Worm (Caenorhabditis elegans) whole organism, L2 larva: ENCODE measurements around the gene glb-1.
A peak's percentile ranks its signal among the peaks of the same experiment; 100 is the strongest.

ENCODE experiments used
- C34F6.9 ChIP-seq: fragments of 150-350 bp; optimal IDR thresholded peaks from 2 replicates; lab custom pipeline; 2014; ENCODE audit warnings: missing biosample characterization, missing genetic modification characterization
- F13H6.1 ChIP-seq: sonication (generic microtip); optimal IDR thresholded peaks from 2 replicates; lab custom pipeline; 2016; ENCODE audit warnings: missing genetic modification characterization, missing compliant biosample characterization
- R02D3.7 ChIP-seq: fragments of 150-350 bp; optimal IDR thresholded peaks from 2 replicates; lab custom pipeline; 2014; ENCODE audit warnings: missing biosample characterization, missing genetic modification characterization
- Y55F3AM.14 ChIP-seq: fragments of 200-800 bp; sonication (Bioruptor generic); optimal IDR thresholded peaks from 2 replicates; lab custom pipeline; 2018; ENCODE audit warnings: mild to moderate bottlenecking, missing genetic modification characterization, missing compliant biosample characterization
- ZK546.5 ChIP-seq: sonication (generic microtip); optimal IDR thresholded peaks from 2 replicates; lab custom pipeline; 2017; ENCODE audit warnings: missing biosample characterization, missing genetic modification characterization
- alr-1 ChIP-seq: fragments of 150-350 bp; optimal IDR thresholded peaks from 2 replicates; lab custom pipeline; 2014; ENCODE audit warnings: missing biosample characterization, missing genetic modification characterization
- aly-2 ChIP-seq: fragments of 150-350 bp; optimal IDR thresholded peaks from 2 replicates; lab custom pipeline; 2014; ENCODE audit warnings: missing biosample characterization, missing genetic modification characterization
- ama-1 ChIP-seq: fragments of 150-350 bp; optimal IDR thresholded peaks from 2 replicates; lab custom pipeline; 2018; ENCODE audit warnings: inconsistent platforms
- blmp-1 ChIP-seq: sonication (generic microtip); optimal IDR thresholded peaks from 2 replicates; lab custom pipeline; 2017; ENCODE audit warnings: missing genetic modification characterization, mild to moderate bottlenecking, missing compliant biosample characterization, antibody characterized with exemption, moderate library complexity; ENCODE audit not compliant: insufficient read depth
- ceh-16 ChIP-seq: fragments of 150-350 bp; optimal IDR thresholded peaks from 2 replicates; lab custom pipeline; 2014; ENCODE audit warnings: missing biosample characterization, missing genetic modification characterization
- ceh-82 ChIP-seq: fragments of 150-350 bp; optimal IDR thresholded peaks from 2 replicates; lab custom pipeline; 2014; ENCODE audit warnings: missing biosample characterization, missing genetic modification characterization
- crh-2 ChIP-seq: sonication (generic microtip); optimal IDR thresholded peaks from 2 replicates; lab custom pipeline; 2017; ENCODE audit warnings: missing biosample characterization, missing genetic modification characterization
- dmd-4 ChIP-seq: sonication (generic microtip); optimal IDR thresholded peaks from 2 replicates; lab custom pipeline; 2017; ENCODE audit warnings: missing biosample characterization, missing genetic modification characterization
- egl-27 ChIP-seq: sonication (generic microtip); optimal IDR thresholded peaks from 3 replicates; lab custom pipeline; 2017; ENCODE audit warnings: missing biosample characterization, missing genetic modification reagents, missing genetic modification characterization
- elt-1 ChIP-seq: fragments of 150-350 bp; optimal IDR thresholded peaks from 2 replicates; lab custom pipeline; 2014; ENCODE audit warnings: missing biosample characterization, missing genetic modification characterization
- elt-3 ChIP-seq: sonication (generic microtip); optimal IDR thresholded peaks from 2 replicates; lab custom pipeline; 2017; ENCODE audit warnings: missing biosample characterization, missing genetic modification characterization
- fos-1 ChIP-seq: fragments of 150-350 bp; optimal IDR thresholded peaks from 2 replicates; lab custom pipeline; 2014; ENCODE audit warnings: missing biosample characterization, missing genetic modification characterization
- gmeb-1 ChIP-seq: fragments of 150-350 bp; optimal IDR thresholded peaks from 2 replicates; lab custom pipeline; 2014; ENCODE audit warnings: missing biosample characterization, missing genetic modification characterization
- lin-11 ChIP-seq: fragments of 150-350 bp; sonication (generic microtip); optimal IDR thresholded peaks from 2 replicates; lab custom pipeline; 2014; ENCODE audit warnings: missing biosample characterization, missing genetic modification characterization, inconsistent platforms, mixed read lengths
- lin-13 ChIP-seq: fragments of 150-350 bp; optimal IDR thresholded peaks from 2 replicates; lab custom pipeline; 2014; ENCODE audit warnings: missing biosample characterization, missing genetic modification reagents, missing genetic modification characterization
- lin-39 ChIP-seq: fragments of 150-350 bp; optimal IDR thresholded peaks from 2 replicates; lab custom pipeline; 2014; ENCODE audit warnings: missing biosample characterization, missing genetic modification reagents, missing genetic modification characterization
- lsy-2 ChIP-seq, 2 experiments: fragments of 150-350 bp in 1 of 2; sonication (generic microtip) in 1 of 2; optimal IDR thresholded peaks; 2 replicates each; lab custom pipeline; 2014 to 2017; ENCODE audit warnings: missing biosample characterization in 2 of 2, missing genetic modification characterization in 2 of 2
- mab-5 ChIP-seq: fragments of 150-350 bp; optimal IDR thresholded peaks from 2 replicates; lab custom pipeline; 2014; ENCODE audit warnings: missing biosample characterization, missing genetic modification characterization
- mbf-1 ChIP-seq: sonication (generic microtip); optimal IDR thresholded peaks from 2 replicates; lab custom pipeline; 2017; ENCODE audit warnings: missing biosample characterization, missing genetic modification characterization
- mdl-1 ChIP-seq, 2 experiments: fragments of 150-350 bp in 1 of 2; sonication (generic microtip) in 1 of 2; optimal IDR thresholded peaks; 2 replicates each; lab custom pipeline; 2017; ENCODE audit warnings: missing biosample characterization in 2 of 2, missing genetic modification characterization in 2 of 2
- nhr-10 ChIP-seq: sonication (generic microtip); optimal IDR thresholded peaks from 2 replicates; lab custom pipeline; 2017; ENCODE audit warnings: missing biosample characterization, missing genetic modification characterization
- nhr-11 ChIP-seq: fragments of 150-350 bp; optimal IDR thresholded peaks from 2 replicates; lab custom pipeline; 2014; ENCODE audit warnings: missing biosample characterization, missing genetic modification characterization
- nhr-12 ChIP-seq: fragments of 150-350 bp; optimal IDR thresholded peaks from 2 replicates; lab custom pipeline; 2014; ENCODE audit warnings: missing biosample characterization, missing genetic modification characterization
- nhr-129 ChIP-seq: fragments of 150-350 bp; optimal IDR thresholded peaks from 2 replicates; lab custom pipeline; 2014; ENCODE audit warnings: missing biosample characterization, missing genetic modification characterization
- nhr-21 ChIP-seq: fragments of 150-350 bp; optimal IDR thresholded peaks from 2 replicates; lab custom pipeline; 2014; ENCODE audit warnings: missing biosample characterization, missing genetic modification characterization
- nhr-23 ChIP-seq: fragments of 150-350 bp; optimal IDR thresholded peaks from 2 replicates; lab custom pipeline; 2014; ENCODE audit warnings: missing biosample characterization, missing genetic modification reagents, missing genetic modification characterization
- nhr-237 ChIP-seq: fragments of 150-350 bp; optimal IDR thresholded peaks from 2 replicates; lab custom pipeline; 2014; ENCODE audit warnings: missing biosample characterization, missing genetic modification characterization
- nhr-25 ChIP-seq: fragments of 150-350 bp; sonication (generic microtip); optimal IDR thresholded peaks from 3 replicates; lab custom pipeline; 2014; ENCODE audit warnings: missing biosample characterization, missing genetic modification characterization
- nhr-6 ChIP-seq: fragments of 150-350 bp; optimal IDR thresholded peaks from 2 replicates; lab custom pipeline; 2014; ENCODE audit warnings: missing biosample characterization, missing genetic modification characterization
- nhr-77 ChIP-seq: fragments of 150-350 bp; optimal IDR thresholded peaks from 2 replicates; lab custom pipeline; 2014; ENCODE audit warnings: missing biosample characterization, missing genetic modification characterization
- peb-1 ChIP-seq: fragments of 150-350 bp; optimal IDR thresholded peaks from 2 replicates; lab custom pipeline; 2014; ENCODE audit warnings: missing biosample characterization, missing genetic modification characterization
- sem-4 ChIP-seq: fragments of 150-350 bp; optimal IDR thresholded peaks from 2 replicates; lab custom pipeline; 2014; ENCODE audit warnings: missing biosample characterization, missing genetic modification reagents, missing genetic modification characterization
- skn-1 ChIP-seq: sonication (generic microtip); optimal IDR thresholded peaks from 2 replicates; lab custom pipeline; 2017; ENCODE audit warnings: missing biosample characterization, missing genetic modification characterization
- sma-3 ChIP-seq: sonication (generic microtip); optimal IDR thresholded peaks from 2 replicates; lab custom pipeline; 2016; ENCODE audit warnings: missing genetic modification reagents, missing genetic modification characterization, missing compliant biosample characterization
- sma-9 ChIP-seq, 2 experiments: fragments of 150-350 bp in 1 of 2; sonication (generic microtip) in 1 of 2; optimal IDR thresholded peaks; 2 replicates each; lab custom pipeline; 2014 to 2016; ENCODE audit warnings: missing genetic modification characterization in 2 of 2, mild to moderate bottlenecking in 1 of 2, missing biosample characterization in 1 of 2, missing compliant biosample characterization in 1 of 2, missing genetic modification reagents in 1 of 2, moderate library complexity in 1 of 2
- snpc-4 ChIP-seq: fragments of 150-350 bp; optimal IDR thresholded peaks from 2 replicates; lab custom pipeline; 2014; ENCODE audit warnings: missing biosample characterization, missing genetic modification characterization
- unc-39 ChIP-seq: fragments of 150-350 bp; optimal IDR thresholded peaks from 2 replicates; lab custom pipeline; 2014; ENCODE audit warnings: missing biosample characterization, missing genetic modification characterization
- unc-55 ChIP-seq: fragments of 150-350 bp; sonication (generic microtip); optimal IDR thresholded peaks from 3 replicates; lab custom pipeline; 2014; ENCODE audit warnings: missing biosample characterization, missing genetic modification reagents, missing genetic modification characterization
- unc-62 ChIP-seq: fragments of 150-350 bp; optimal IDR thresholded peaks from 2 replicates; lab custom pipeline; 2014; ENCODE audit warnings: missing biosample characterization, missing genetic modification reagents, missing genetic modification characterization
- zag-1 ChIP-seq: fragments of 150-350 bp; optimal IDR thresholded peaks from 2 replicates; lab custom pipeline; 2014; ENCODE audit warnings: missing biosample characterization, missing genetic modification characterization
- ztf-1 ChIP-seq: fragments of 200-800 bp; sonication (Bioruptor generic); conservative IDR thresholded peaks from 2 replicates; pipeline ENCODE4 v1.3.6; 2022; ENCODE audit warnings: missing genetic modification characterization, missing compliant biosample characterization
- ztf-11 ChIP-seq: sonication (generic microtip); optimal IDR thresholded peaks from 2 replicates; lab custom pipeline; 2017; ENCODE audit warnings: missing biosample characterization, missing genetic modification characterization
- ztf-4 ChIP-seq: fragments of 150-350 bp; optimal IDR thresholded peaks from 2 replicates; lab custom pipeline; 2014; ENCODE audit warnings: missing biosample characterization, missing genetic modification characterization

glb-1 gene

DNA sequence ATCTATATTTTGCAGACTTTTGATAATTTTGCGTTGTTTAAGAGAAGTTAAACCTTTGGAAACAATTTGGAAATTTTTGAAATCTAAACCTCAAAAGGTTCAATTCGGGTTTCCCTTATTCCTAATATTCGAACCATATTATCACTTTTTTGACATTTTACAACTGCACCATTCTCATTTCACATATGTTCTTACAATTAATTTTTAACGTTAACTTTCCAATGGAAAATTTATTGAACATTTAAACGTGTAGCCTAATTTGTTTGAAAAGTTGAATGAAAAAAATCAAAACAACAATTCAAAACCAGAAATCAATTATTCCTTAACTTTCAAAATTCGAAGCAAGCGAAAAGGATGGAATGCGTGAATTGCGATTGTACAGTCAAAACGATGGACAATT, 847 bp upstream of the glb-1 start, which contains the start of gene ZK637.12:
Gene ZK637.12 (plus strand): TSS at position 301 of the 400 bp plus-strand sequence.
- TF ChIP-seq nhr-10 (tag; lab: Kevin White, UChicago): no peak
- TF ChIP-seq ceh-82 (tag; lab: Kevin White, UChicago): no peak
- TF ChIP-seq, all 48 proteins: peak for 0

DNA sequence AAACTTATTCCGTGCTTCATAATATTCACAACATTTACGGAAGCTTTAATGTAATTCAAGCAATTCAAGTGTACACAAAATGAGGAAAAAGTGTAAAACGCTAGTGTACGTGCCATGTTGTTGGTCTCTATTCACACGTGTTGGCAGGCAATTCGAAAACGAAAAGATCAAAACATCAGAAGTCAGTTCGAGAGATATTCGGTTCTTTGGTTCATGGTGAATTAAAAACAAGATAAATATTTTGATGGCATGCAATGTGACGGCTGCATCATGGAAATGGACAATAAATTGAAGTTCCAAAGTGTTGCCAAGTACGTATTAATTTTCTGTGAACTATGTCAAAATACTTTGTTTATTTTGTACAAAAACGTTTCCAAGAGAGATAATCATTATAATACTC, 1.0 kb downstream of the glb-1 start:
- no peak for TF ChIP-seq fos-1 (tag; lab: Kevin White, UChicago)
- TF ChIP-seq ama-1 (lab: Kevin White, UChicago): no peak
- no peak for TF ChIP-seq R02D3.7 (tag; lab: Kevin White, UChicago)
- no peak for TF ChIP-seq unc-39 (tag; lab: Kevin White, UChicago)
- TF ChIP-seq lin-11 (tag; lab: Kevin White, UChicago): no peak
- TF ChIP-seq aly-2 (tag; lab: Kevin White, UChicago): no peak
- no peak for TF ChIP-seq zag-1
- no peak for TF ChIP-seq nhr-6 (tag; lab: Kevin White, UChicago)
- TF ChIP-seq unc-62: no peak
- no peak for TF ChIP-seq skn-1 (tag; lab: Kevin White, UChicago)
- no peak for TF ChIP-seq ztf-11
- no peak for TF ChIP-seq snpc-4 (tag; lab: Kevin White, UChicago)
- TF ChIP-seq blmp-1: no peak
- TF ChIP-seq C34F6.9 (tag; lab: Kevin White, UChicago): peak; percentile 11
- TF ChIP-seq crh-2 (tag; lab: Kevin White, UChicago): peak; percentile 37
- peak; percentile 37 for TF ChIP-seq nhr-25 (tag; lab: Kevin White, UChicago)
- TF ChIP-seq mbf-1: no peak
- TF ChIP-seq nhr-21 (tag; lab: Kevin White, UChicago): no peak
- no peak for TF ChIP-seq sma-3 (GFP tag; lab: Kevin White, UChicago)
- no peak for TF ChIP-seq nhr-10 (tag; lab: Kevin White, UChicago)
- TF ChIP-seq sem-4: no peak
- peak; percentile 65 for TF ChIP-seq ztf-4 (tag; lab: Kevin White, UChicago)
- TF ChIP-seq gmeb-1: no peak
- TF ChIP-seq peb-1: no peak
- TF ChIP-seq F13H6.1 (tag; lab: Kevin White, UChicago): no peak
- TF ChIP-seq nhr-11 (tag; lab: Kevin White, UChicago): no peak
- TF ChIP-seq dmd-4 (tag; lab: Kevin White, UChicago): no peak
- TF ChIP-seq ceh-16 (tag; lab: Kevin White, UChicago): no peak
- TF ChIP-seq nhr-12 (tag; lab: Kevin White, UChicago): no peak
- no peak for TF ChIP-seq nhr-237
- TF ChIP-seq lin-39 (tag; lab: Kevin White, UChicago): no peak
- no peak for TF ChIP-seq alr-1
- TF ChIP-seq ZK546.5 (tag; lab: Kevin White, UChicago): no peak
- TF ChIP-seq lsy-2 (tag; optimal IDR thresholded peaks at IDR 0.05; lab: Kevin White, UChicago): peak in 1 of 2 experiments; percentile 27
- TF ChIP-seq egl-27 (tag; lab: Kevin White, UChicago): no peak
- TF ChIP-seq ztf-1 (GFP tag; lab: Robert Waterston, UW): no peak
- TF ChIP-seq Y55F3AM.14 (GFP tag; lab: Kevin White, UChicago): no peak
- no peak for TF ChIP-seq unc-55
- TF ChIP-seq lin-13 (GFP tag; lab: Kevin White, UChicago): peak; percentile 18
- peak; percentile 54 for TF ChIP-seq nhr-129 (tag; lab: Kevin White, UChicago)
- no peak for TF ChIP-seq elt-1 (tag; lab: Kevin White, UChicago)
- peak; percentile 39 for TF ChIP-seq sma-9 (GFP tag; optimal IDR thresholded peaks at IDR 0.05; lab: Kevin White, UChicago)
- no peak for TF ChIP-seq sma-9 (tag; optimal IDR thresholded peaks at IDR 0.05; lab: Kevin White, UChicago)
- no peak for TF ChIP-seq mab-5 (tag; lab: Kevin White, UChicago)
- TF ChIP-seq nhr-77 (tag; lab: Kevin White, UChicago): no peak
- peak in 1 of 2 experiments; percentile 57 for TF ChIP-seq mdl-1 (tag; optimal IDR thresholded peaks at IDR 0.05; lab: Kevin White, UChicago)
- no peak for TF ChIP-seq nhr-23 (tag; lab: Kevin White, UChicago)
- TF ChIP-seq elt-3 (tag; lab: Kevin White, UChicago): no peak
- TF ChIP-seq ceh-82 (tag; lab: Kevin White, UChicago): no peak
